Fruit fly (Drosophila melanogaster) whole organism, wandering third instar larva: ENCODE results near the gene CG17712.

Experiments
- CG9705 ChIP-seq: fragments of 200-800 bp; sonication (Bioruptor generic); optimal IDR thresholded peaks from 2 replicates; lab custom pipeline; 2018; ENCODE audit warnings: missing biosample characterization, mild to moderate bottlenecking, missing genetic modification characterization
- Hnf4 ChIP-seq: fragments of 200-800 bp; sonication (Bioruptor generic); optimal IDR thresholded peaks from 2 replicates; lab custom pipeline; 2016; ENCODE audit warnings: missing biosample characterization, mild to moderate bottlenecking, missing genetic modification characterization
- Jra ChIP-seq: sonication (Bioruptor generic); optimal IDR thresholded peaks from 2 replicates; lab custom pipeline; 2016; ENCODE audit warnings: missing biosample characterization, missing genetic modification characterization
- N ChIP-seq: fragments of >200 bp; optimal IDR thresholded peaks from 2 replicates; lab custom pipeline; 2018; ENCODE audit warnings: missing biosample characterization, missing external identifiers, missing genetic modification characterization
- Rel ChIP-seq, 2 experiments: fragments of 200-800 bp; sonication (Bioruptor generic) in 1 of 2; optimal IDR thresholded peaks; 2 replicates in 1 of 2; 3 replicates in 1 of 2; lab custom pipeline; 2016 to 2019; ENCODE audit warnings: mild to moderate bottlenecking in 2 of 2, missing biosample characterization in 2 of 2, missing genetic modification characterization in 2 of 2, moderate library complexity in 1 of 2
- dl ChIP-seq, 2 experiments: fragments of 175-275, 200-275 bp in 1 of 2; fragments of 200-275 bp in 1 of 2; sonication (Bioruptor generic); optimal IDR thresholded peaks; lab custom pipeline; 2018; ENCODE audit warnings: mild to moderate bottlenecking in 2 of 2, missing biosample characterization in 2 of 2, missing genetic modification characterization in 2 of 2, moderate library complexity in 2 of 2; ENCODE audit not compliant: partially characterized antibody in 2 of 2, insufficient read depth in 1 of 2
- foxo ChIP-seq, 2 experiments: fragments of 200-800 bp; sonication (Bioruptor generic); optimal IDR thresholded peaks; 2 replicates in 1 of 2; 3 replicates in 1 of 2; lab custom pipeline; 2016 to 2017; ENCODE audit warnings: missing biosample characterization in 2 of 2, missing genetic modification characterization in 2 of 2
- fru ChIP-seq: fragments of 200-800 bp; sonication (Bioruptor generic); optimal IDR thresholded peaks from 3 replicates; lab custom pipeline; 2016; ENCODE audit warnings: missing biosample characterization, mild to moderate bottlenecking, missing genetic modification characterization
- pan ChIP-seq: fragments of >200 bp; optimal IDR thresholded peaks from 2 replicates; lab custom pipeline; 2017
- psq ChIP-seq: fragments of 200-800 bp; sonication (Bioruptor generic); optimal IDR thresholded peaks from 3 replicates; lab custom pipeline; 2017; ENCODE audit warnings: missing biosample characterization, mild to moderate bottlenecking, missing genetic modification characterization, moderate library complexity
- usp ChIP-seq: fragments of >200 bp; optimal IDR thresholded peaks from 2 replicates; lab custom pipeline; 2017; ENCODE audit warnings: missing biosample characterization, missing genetic modification characterization

DNA sequence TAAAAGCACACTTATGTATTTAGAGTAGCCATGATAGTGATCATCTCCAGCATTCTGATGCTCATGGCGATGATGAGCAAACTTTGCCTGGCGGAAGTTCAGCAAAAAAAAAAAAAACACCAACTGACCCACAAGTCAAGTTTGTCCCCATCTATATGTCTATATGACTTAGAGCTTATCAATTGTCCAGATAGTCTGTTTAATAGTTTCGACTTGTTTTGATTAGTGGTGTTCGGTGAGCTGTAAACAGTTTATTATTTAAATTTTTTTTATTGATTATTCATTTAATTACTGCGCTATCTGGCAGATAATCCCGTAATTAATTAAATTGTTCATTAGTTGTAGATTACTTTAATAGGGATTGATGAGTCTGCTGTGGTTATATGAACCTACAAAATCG lies 8.1 kb downstream of the CG17712 start:
- TF ChIP-seq foxo (GFP tag; optimal IDR thresholded peaks at IDR 0.05; lab: Kevin White, UChicago) (no peak), N (no peak), fru (GFP tag; lab: Kevin White, UChicago) (no peak), CG9705 (GFP tag; lab: Kevin White, UChicago) (no peak), psq (no peak), Hnf4 (GFP tag; lab: Kevin White, UChicago) (no peak), dl (GFP tag; optimal IDR thresholded peaks at IDR 0.05; lab: Kevin White, UChicago; ENCODE audit: insufficient read depth in 1 of 2, partially characterized antibody in 2 of 2) (no peak), usp (GFP tag; lab: Kevin White, UChicago) (no peak), pan (lab: Kevin White, UChicago) (no peak), Jra (GFP tag; lab: Kevin White, UChicago) (no peak), Rel (GFP tag; optimal IDR thresholded peaks at IDR 0.05; lab: Kevin White, UChicago) (no peak), Rel (tag; optimal IDR thresholded peaks at IDR 0.05; lab: Kevin White, UChicago) (no peak)
